Worm (Caenorhabditis elegans): ENCODE results near the gene mrps-14.

mrps-14 gene

DNA sequence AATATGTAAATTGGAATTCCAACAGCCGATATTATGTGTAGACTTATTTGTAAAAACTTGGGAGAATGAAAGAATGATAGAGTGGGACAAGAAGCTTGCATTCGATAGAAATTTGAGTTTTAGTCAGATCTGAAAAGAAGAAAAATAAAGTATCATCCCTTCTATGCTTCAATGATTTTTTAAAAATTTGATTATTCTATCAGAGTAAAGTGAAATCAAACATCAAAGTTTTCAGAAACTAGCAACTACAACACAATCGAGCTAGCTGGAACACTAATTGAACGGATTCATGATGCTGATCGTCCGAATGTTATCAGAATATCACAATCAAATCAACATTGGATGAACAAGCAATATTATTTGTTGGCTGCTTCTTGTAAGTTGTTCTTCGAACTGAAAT is 15.3 kb downstream of the mrps-14 start, which contains the start of gene srh-135:
Gene srh-135 (minus strand): TSS at position 101 of the 400 bp plus-strand sequence.
- TF ChIP-seq Y75B8A.6 (GFP tag; IDR thresholded peaks at IDR 0.05) (no peak), unc-62 (GFP tag; optimal IDR thresholded peaks at IDR 0.05 in 1 of 2) (peak in 1 of 2 experiments; percentile 54), unc-62 (tag; optimal IDR thresholded peaks at IDR 0.05) (no peak)

DNA sequence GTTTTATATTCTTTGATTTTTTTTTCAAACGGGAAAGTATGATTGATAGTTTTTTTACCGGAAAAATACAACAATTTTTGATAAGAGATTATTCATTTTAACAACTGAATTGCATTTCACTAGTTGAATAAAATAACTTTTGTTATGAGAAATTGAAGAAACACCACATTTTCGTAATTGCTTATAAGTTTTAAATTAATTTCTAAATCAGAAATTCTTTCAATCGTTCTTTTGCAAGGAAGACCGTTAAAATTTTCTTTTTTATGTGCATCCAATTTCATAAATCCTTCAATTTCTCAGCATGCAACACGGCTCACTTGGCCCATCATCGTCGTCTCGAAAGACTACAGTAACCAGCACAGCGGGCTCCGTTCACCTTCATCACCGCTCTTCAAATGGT is 19.7 kb downstream of the mrps-14 start, which contains the start of gene plc-3:
Gene plc-3 (plus strand): TSS at position 301 of the 400 bp plus-strand sequence.
- TF ChIP-seq daf-8 (GFP tag; IDR thresholded peaks at IDR 0.05) (no peak), unc-130 (GFP tag; optimal IDR thresholded peaks at IDR 0.05) (no peak), mdt-29 (GFP tag; IDR thresholded peaks at IDR 0.05) (no peak), lin-15B (tag; optimal IDR thresholded peaks at IDR 0.05) (no peak), hmg-1.1 (GFP tag; IDR thresholded peaks at IDR 0.05) (no peak), skn-1 (tag; optimal IDR thresholded peaks at IDR 0.05) (no peak), zip-11 (GFP tag; IDR thresholded peaks at IDR 0.05) (no peak), D1046.2 (GFP tag; IDR thresholded peaks at IDR 0.05) (no peak), hlh-11 (tag; optimal IDR thresholded peaks at IDR 0.05) (no peak), hlh-30 (tag; optimal IDR thresholded peaks at IDR 0.05; ENCODE audit: insufficient read depth) (no peak), dmd-6 (GFP tag; IDR thresholded peaks at IDR 0.05) (no peak), R02D3.7 (tag; optimal IDR thresholded peaks at IDR 0.05) (no peak), nhr-48 (tag; optimal IDR thresholded peaks at IDR 0.05) (no peak), spr-3 (GFP tag; optimal IDR thresholded peaks at IDR 0.05) (no peak), nhr-111 (GFP tag; optimal IDR thresholded peaks at IDR 0.05) (no peak), ceh-44 (GFP tag; IDR thresholded peaks at IDR 0.05) (no peak), nhr-10 (tag; optimal IDR thresholded peaks at IDR 0.05) (no peak), hif-1 (tag; optimal IDR thresholded peaks at IDR 0.05) (no peak), daf-16 (GFP tag; optimal IDR thresholded peaks at IDR 0.05) (no peak), daf-16 (tag; optimal IDR thresholded peaks at IDR 0.05) (no peak), ces-1 (GFP tag; optimal IDR thresholded peaks at IDR 0.05) (no peak)

DNA sequence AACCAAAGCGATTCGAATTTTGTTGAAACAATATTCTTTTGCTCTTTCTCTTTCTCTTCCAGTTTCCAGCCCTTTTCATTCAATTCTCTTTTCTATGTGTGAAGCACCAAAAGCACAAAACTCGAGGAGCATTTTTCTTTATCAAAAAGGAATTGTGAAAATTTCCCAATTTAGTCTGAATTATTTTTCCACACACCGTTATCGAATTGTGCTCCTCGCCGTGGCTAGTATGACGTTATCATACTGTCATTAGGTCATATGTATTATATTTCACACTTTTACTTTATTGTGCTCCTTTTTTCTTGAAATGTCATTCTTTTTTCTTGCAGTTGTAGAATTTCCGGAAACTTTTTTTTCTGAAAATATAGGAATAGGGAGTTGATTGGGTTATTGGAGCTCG is 20.7 kb downstream of the mrps-14 start:
- peak; percentile 87 for TF ChIP-seq nhr-28 (tag; optimal IDR thresholded peaks at IDR 0.05)
- peak; percentile 38 for TF ChIP-seq hlh-30 (tag; optimal IDR thresholded peaks at IDR 0.05; ENCODE audit: insufficient read depth)
- no peak for TF ChIP-seq F26F4.8 (GFP tag; conservative IDR thresholded peaks at IDR 0.05)
- peak; percentile 68 for TF ChIP-seq hlh-11 (tag; optimal IDR thresholded peaks at IDR 0.05)
- no peak for TF ChIP-seq dmd-9 (GFP tag; IDR thresholded peaks at IDR 0.05)
- peak; percentile 69 for TF ChIP-seq dmd-6 (GFP tag; IDR thresholded peaks at IDR 0.05)
- 0 out of 2 replicates have a peak, but pooled peaks have one; percentile 12 for TF ChIP-seq nhr-41 (GFP tag; IDR thresholded peaks at IDR 0.05)
- TF ChIP-seq cey-2 (tag; optimal IDR thresholded peaks at IDR 0.05; ENCODE audit: borderline replicate concordance, insufficient read depth): no peak
- TF ChIP-seq arid-1 (GFP tag; conservative IDR thresholded peaks at IDR 0.05): no peak
- peak; percentile 43 for TF ChIP-seq dve-1 (tag; optimal IDR thresholded peaks at IDR 0.05; ENCODE audit: insufficient read depth)
- TF ChIP-seq ceh-82 (tag; optimal IDR thresholded peaks at IDR 0.05): no peak
- no peak for TF ChIP-seq F37D6.2 (tag; optimal IDR thresholded peaks at IDR 0.05)
- no peak for TF ChIP-seq zfp-2 (tag; optimal IDR thresholded peaks at IDR 0.05)
- 0 out of 2 replicates have a peak, but pooled peaks have one; percentile 31 for TF ChIP-seq php-3 (GFP tag; IDR thresholded peaks at IDR 0.05)
- TF ChIP-seq attf-4 (tag; optimal IDR thresholded peaks at IDR 0.05): no peak
- no peak for TF ChIP-seq lin-39 (tag; optimal IDR thresholded peaks at IDR 0.05)
- peak; percentile 94 for TF ChIP-seq pqm-1 (tag; optimal IDR thresholded peaks at IDR 0.05)
- TF ChIP-seq daf-19 (GFP tag; conservative IDR thresholded peaks at IDR 0.05): no peak
- TF ChIP-seq daf-16 (GFP tag; optimal IDR thresholded peaks at IDR 0.05): no peak
- TF ChIP-seq daf-16 (tag; optimal IDR thresholded peaks at IDR 0.05): peak; percentile 33
- TF ChIP-seq mxl-2 (GFP tag; conservative IDR thresholded peaks at IDR 0.05): no peak
- no peak for TF ChIP-seq ZK337.2 (GFP tag; IDR thresholded peaks at IDR 0.05)
- TF ChIP-seq nhr-77 (tag; optimal IDR thresholded peaks at IDR 0.05): peak; percentile 59
- TF ChIP-seq nhr-237 (tag; optimal IDR thresholded peaks at IDR 0.05): no peak
- TF ChIP-seq ces-1 (GFP tag; optimal IDR thresholded peaks at IDR 0.05): no peak
- no peak for TF ChIP-seq hif-1 (tag; optimal IDR thresholded peaks at IDR 0.05)
- no peak for TF ChIP-seq sdz-12 (GFP tag; optimal IDR thresholded peaks at IDR 0.05)
- no peak for TF ChIP-seq ztf-11 (tag; optimal IDR thresholded peaks at IDR 0.05)

Data from whole organism, L4 larva.